Worm (Caenorhabditis elegans): ENCODE results near the gene F37C4.4.

The F37C4.4 gene

DNA sequence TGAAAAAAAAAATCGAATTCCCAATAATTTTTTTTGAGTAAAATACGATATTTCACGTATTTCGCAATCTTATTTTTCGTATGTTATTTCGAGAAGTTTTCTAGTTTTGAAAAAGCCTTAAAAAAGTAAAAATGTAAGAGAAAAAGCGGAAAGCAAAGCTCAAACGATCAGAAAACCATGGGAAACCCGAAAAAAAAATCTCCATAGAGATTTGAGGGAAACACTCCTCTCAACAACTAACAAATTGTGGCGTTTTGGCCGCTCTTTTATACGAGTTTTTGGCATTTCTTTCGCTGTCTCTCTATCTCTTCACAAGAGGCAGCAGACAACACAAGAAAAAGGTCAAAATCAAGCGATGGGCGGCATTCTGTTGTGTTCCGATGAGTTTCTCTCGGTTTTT lies 7.3 kb downstream of the F37C4.4 start (continued):
- TF ChIP-seq arid-1 (GFP tag; conservative IDR thresholded peaks at IDR 0.05), result no peak
- TF ChIP-seq nhr-41 (GFP tag; IDR thresholded peaks at IDR 0.05), result no peak
- TF ChIP-seq duxl-1 (tag; optimal IDR thresholded peaks at IDR 0.05; ENCODE audit: poor library complexity), result no peak
- no peak for TF ChIP-seq tra-1 (GFP tag; IDR thresholded peaks at IDR 0.05)
- peak; percentile 14 for TF ChIP-seq nhr-11 (tag; optimal IDR thresholded peaks at IDR 0.05)
- no peak for TF ChIP-seq madf-9 (GFP tag; conservative IDR thresholded peaks at IDR 0.05)
- no peak for TF ChIP-seq cey-2 (tag; optimal IDR thresholded peaks at IDR 0.05; ENCODE audit: borderline replicate concordance, insufficient read depth)
- no peak for TF ChIP-seq spr-3 (GFP tag; optimal IDR thresholded peaks at IDR 0.05)
- TF ChIP-seq T20F7.1 (GFP tag; optimal IDR thresholded peaks at IDR 0.05), result no peak
- TF ChIP-seq zfp-3 (GFP tag; conservative IDR thresholded peaks at IDR 0.05), result no peak
- no peak for TF ChIP-seq mdt-29 (GFP tag; IDR thresholded peaks at IDR 0.05)
- no peak for TF ChIP-seq Y5F2A.4 (GFP tag; optimal IDR thresholded peaks at IDR 0.05)
- no peak for TF ChIP-seq ZK337.2 (GFP tag; IDR thresholded peaks at IDR 0.05)
- TF ChIP-seq zag-1 (tag; optimal IDR thresholded peaks at IDR 0.05), result no peak
- peak; percentile 51 for TF ChIP-seq dve-1 (tag; optimal IDR thresholded peaks at IDR 0.05; ENCODE audit: insufficient read depth)
- peak; percentile 63 for TF ChIP-seq nhr-6 (tag; optimal IDR thresholded peaks at IDR 0.05)
- TF ChIP-seq dmd-6 (GFP tag; IDR thresholded peaks at IDR 0.05), result peak; percentile 64
- TF ChIP-seq mes-2 (tag; optimal IDR thresholded peaks at IDR 0.05; ENCODE audit: poor library complexity, severe bottlenecking), result peak; percentile 43
- TF ChIP-seq rbr-2 (tag; optimal IDR thresholded peaks at IDR 0.05), result no peak
- no peak for TF ChIP-seq unc-130 (GFP tag; optimal IDR thresholded peaks at IDR 0.05)
- no peak for TF ChIP-seq nhr-102 (tag; optimal IDR thresholded peaks at IDR 0.05)
- peak; percentile 97 for TF ChIP-seq ama-1 (optimal IDR thresholded peaks at IDR 0.05)
- no peak for TF ChIP-seq nhr-111 (GFP tag; optimal IDR thresholded peaks at IDR 0.05)
- no peak for TF ChIP-seq ceh-44 (GFP tag; IDR thresholded peaks at IDR 0.05)
- no peak for TF ChIP-seq jun-1 (tag; optimal IDR thresholded peaks at IDR 0.05)
- TF ChIP-seq F44E2.7 (GFP tag; IDR thresholded peaks at IDR 0.05), result no peak
- TF ChIP-seq fkh-10 (GFP tag; optimal IDR thresholded peaks at IDR 0.05), result no peak
- TF ChIP-seq ctbp-1 (GFP tag; IDR thresholded peaks at IDR 0.05), result no peak
- no peak for TF ChIP-seq unc-39 (tag; optimal IDR thresholded peaks at IDR 0.05)
- no peak for TF ChIP-seq F26F4.8 (GFP tag; conservative IDR thresholded peaks at IDR 0.05)
- TF ChIP-seq daf-12 (tag; optimal IDR thresholded peaks at IDR 0.05), result no peak
- no peak for TF ChIP-seq attf-4 (tag; optimal IDR thresholded peaks at IDR 0.05)

DNA sequence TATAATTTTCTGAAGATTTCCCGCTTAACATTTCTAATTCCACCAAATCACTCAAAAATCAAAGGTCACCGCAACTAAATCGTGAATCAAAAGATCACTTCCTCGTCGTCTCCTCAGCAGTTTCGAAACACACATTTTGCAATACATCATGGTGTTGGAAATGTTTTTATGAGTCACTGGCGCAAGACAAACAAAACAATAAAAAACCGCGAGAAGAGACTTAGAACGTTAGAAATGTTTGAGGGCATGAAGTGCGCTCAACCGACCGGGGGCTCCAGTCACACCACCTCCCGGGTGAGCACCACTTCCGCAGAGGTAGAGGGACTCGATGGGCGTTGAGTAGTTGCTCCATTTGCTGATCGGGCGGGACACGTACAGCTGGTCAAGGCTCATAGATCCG lies 8.2 kb downstream of the F37C4.4 start:
- TF ChIP-seq R02D3.7 (tag; optimal IDR thresholded peaks at IDR 0.05) (no peak), ama-1 (optimal IDR thresholded peaks at IDR 0.05) (no peak), lin-15B (tag; optimal IDR thresholded peaks at IDR 0.05) (no peak), dpl-1 (GFP tag; optimal IDR thresholded peaks at IDR 0.05) (no peak), rbr-2 (tag; optimal IDR thresholded peaks at IDR 0.05) (peak; percentile 17), madf-9 (GFP tag; conservative IDR thresholded peaks at IDR 0.05) (no peak), vab-7 (GFP tag; IDR thresholded peaks at IDR 0.05) (no peak), duxl-1 (tag; optimal IDR thresholded peaks at IDR 0.05; ENCODE audit: poor library complexity) (no peak), mes-2 (tag; optimal IDR thresholded peaks at IDR 0.05; ENCODE audit: poor library complexity, severe bottlenecking) (peak; percentile 57), lim-7 (GFP tag; IDR thresholded peaks at IDR 0.05) (no peak), php-3 (GFP tag; IDR thresholded peaks at IDR 0.05) (peak; percentile 70), mxl-3 (GFP tag; optimal IDR thresholded peaks at IDR 0.05) (no peak), nhr-6 (tag; optimal IDR thresholded peaks at IDR 0.05) (peak; percentile 86), lin-1 (GFP tag; IDR thresholded peaks at IDR 0.05) (no peak), unc-39 (tag; optimal IDR thresholded peaks at IDR 0.05) (no peak), F26F4.8 (GFP tag; conservative IDR thresholded peaks at IDR 0.05) (no peak), egl-27 (tag; optimal IDR thresholded peaks at IDR 0.05) (no peak), ctbp-1 (GFP tag; IDR thresholded peaks at IDR 0.05) (no peak), hmg-1.1 (GFP tag; IDR thresholded peaks at IDR 0.05) (no peak), nhr-28 (tag; optimal IDR thresholded peaks at IDR 0.05) (peak; percentile 7), zfp-2 (tag; optimal IDR thresholded peaks at IDR 0.05) (no peak), dmd-9 (GFP tag; IDR thresholded peaks at IDR 0.05) (no peak), skn-1 (tag; optimal IDR thresholded peaks at IDR 0.05) (no peak), nhr-11 (tag; optimal IDR thresholded peaks at IDR 0.05) (no peak), mdl-1 (tag; optimal IDR thresholded peaks at IDR 0.05) (peak in 1 of 2 experiments; percentile 44), daf-12 (tag; optimal IDR thresholded peaks at IDR 0.05) (no peak), ces-1 (GFP tag; optimal IDR thresholded peaks at IDR 0.05) (no peak), gei-8 (GFP tag; optimal IDR thresholded peaks at IDR 0.05) (no peak), daf-19 (GFP tag; conservative IDR thresholded peaks at IDR 0.05) (no peak)

All from whole organism, L4 larva.